Fruit fly (Drosophila melanogaster) whole organism, adult: ENCODE results near the gene CG5290.

Source experiments
- CG11617 ChIP-seq: fragments of 200-800 bp; sonication (Bioruptor generic); optimal IDR thresholded peaks from 2 replicates; lab custom pipeline; 2017; ENCODE audit warnings: mild to moderate bottlenecking, missing biosample characterization, missing genetic modification reagents, missing genetic modification characterization
- CG14711 ChIP-seq: fragments of 200-800 bp; sonication (Bioruptor generic); optimal IDR thresholded peaks from 2 replicates; lab custom pipeline; 2018; ENCODE audit warnings: missing biosample characterization, mild to moderate bottlenecking, missing genetic modification characterization, moderate library complexity
- CG1620 ChIP-seq: fragments of 200-800 bp; sonication (Bioruptor generic); optimal IDR thresholded peaks from 2 replicates; lab custom pipeline; 2016; ENCODE audit warnings: missing biosample characterization, missing genetic modification characterization
- CG7101 ChIP-seq: fragments of 200-800 bp; sonication (Bioruptor generic); optimal IDR thresholded peaks from 2 replicates; lab custom pipeline; 2018; ENCODE audit warnings: missing biosample characterization, mild to moderate bottlenecking, missing genetic modification characterization, moderate library complexity
- Clk ChIP-seq: fragments of 200-800 bp; sonication (Bioruptor generic); optimal IDR thresholded peaks from 2 replicates; lab custom pipeline; 2017; ENCODE audit warnings: missing biosample characterization, missing genetic modification characterization
- Crg-1 ChIP-seq: fragments of 200-800 bp; sonication (Bioruptor generic); optimal IDR thresholded peaks from 2 replicates; lab custom pipeline; 2016; ENCODE audit warnings: missing biosample characterization, missing genetic modification characterization
- Hr96 ChIP-seq: fragments of 200-800 bp; sonication (Bioruptor generic); optimal IDR thresholded peaks from 2 replicates; lab custom pipeline; 2016; ENCODE audit warnings: missing biosample characterization, missing genetic modification characterization
- Mnt ChIP-seq: fragments of 200-800 bp; sonication (Bioruptor generic); optimal IDR thresholded peaks from 2 replicates; lab custom pipeline; 2016; ENCODE audit warnings: missing biosample characterization, mild to moderate bottlenecking, missing genetic modification characterization
- bab1 ChIP-seq: fragments of 200-800 bp; sonication (Bioruptor generic); optimal IDR thresholded peaks from 3 replicates; lab custom pipeline; 2019; ENCODE audit warnings: missing biosample characterization, mild to moderate bottlenecking, missing genetic modification characterization, moderate library complexity
- kay ChIP-seq: fragments of 200-800 bp; sonication (Bioruptor generic); peaks from one replicate; lab custom pipeline; 2016; ENCODE audit warnings: missing biosample characterization, missing genetic modification characterization, borderline replicate concordance

DNA sequence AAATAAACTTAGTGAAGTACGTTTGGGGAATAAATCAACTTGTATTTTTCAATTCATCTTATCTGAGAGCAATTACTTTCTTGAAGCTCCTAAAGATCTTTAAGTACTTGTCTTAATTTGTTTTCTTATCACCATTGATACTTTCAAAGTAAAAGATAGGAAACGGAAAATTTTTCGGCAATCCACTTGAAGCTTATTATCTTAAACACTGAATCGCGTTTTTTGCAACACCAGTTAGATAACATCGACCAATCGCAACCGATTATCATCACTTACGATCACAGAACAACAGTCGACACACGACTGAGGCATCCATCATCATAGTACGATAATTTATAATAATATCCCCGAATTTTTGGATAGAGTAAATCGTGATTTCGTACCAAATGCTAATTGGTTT, 10.2 kb downstream of the CG5290 start:
- TF ChIP-seq CG11617 (GFP tag; lab: Kevin White, UChicago) (no peak), Mnt (GFP tag; lab: Kevin White, UChicago) (no peak), Clk (GFP tag; lab: Kevin White, UChicago) (no peak), Crg-1 (GFP tag; lab: Kevin White, UChicago) (no peak), CG1620 (GFP tag; lab: Kevin White, UChicago) (no peak), CG14711 (no peak), kay (no peak), Hr96 (no peak), bab1 (GFP tag; lab: Kevin White, UChicago) (no peak), CG7101 (tag; lab: Kevin White, UChicago) (no peak)
